Worm (Caenorhabditis elegans): Measurements from ENCODE around the gene fip-1.

DNA sequence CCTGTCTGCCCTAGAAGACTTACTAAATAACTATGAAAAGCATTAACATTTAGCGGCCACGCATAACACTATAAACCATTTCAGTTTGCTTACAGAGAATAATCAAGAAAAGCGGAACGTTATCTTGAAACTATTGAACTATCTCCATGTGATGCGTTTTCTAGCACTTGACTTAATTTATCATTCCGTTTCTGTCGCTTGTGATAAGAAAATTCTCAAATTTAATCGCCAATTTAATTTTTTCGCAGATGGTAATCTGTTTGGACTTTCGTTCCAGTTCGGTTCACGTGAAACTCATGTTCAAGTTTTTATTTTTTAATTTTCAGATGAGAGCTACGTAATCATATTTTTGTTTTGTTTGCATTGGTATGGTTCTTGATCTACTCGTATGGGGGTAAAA lies 17.4 kb downstream of the fip-1 start:
- TF ChIP-seq tbx-37 (GFP tag; conservative IDR thresholded peaks at IDR 0.05) (no peak), ama-1 (optimal IDR thresholded peaks at IDR 0.05) (no peak), hnd-1 (tag; optimal IDR thresholded peaks at IDR 0.05) (no peak), ets-7 (tag; optimal IDR thresholded peaks at IDR 0.05) (no peak), flt-1 (GFP tag; IDR thresholded peaks at IDR 0.05) (no peak), hmbx-1 (tag; optimal IDR thresholded peaks at IDR 0.05) (no peak), scrt-1 (GFP tag; IDR thresholded peaks at IDR 0.05) (no peak), aly-1 (tag; optimal IDR thresholded peaks at IDR 0.05) (no peak), F13C5.2 (tag; optimal IDR thresholded peaks at IDR 0.05) (no peak), tbx-11 (GFP tag; IDR thresholded peaks at IDR 0.05) (no peak)

All from whole organism, early embryonic.